Worm (Caenorhabditis elegans) whole organism, L4 larva: Measurements from ENCODE around the gene arrd-10.

Source experiments
- F26F4.8 ChIP-seq: fragments of 200-800 bp; sonication (Bioruptor generic); conservative IDR thresholded peaks from 2 replicates; pipeline ENCODE4 v1.3.6; 2022; ENCODE audit warnings: missing genetic modification characterization, missing compliant biosample characterization
- F37D6.2 ChIP-seq: sonication (generic microtip); optimal IDR thresholded peaks from 2 replicates; lab custom pipeline; 2016; ENCODE audit warnings: mild to moderate bottlenecking, missing genetic modification characterization, missing compliant biosample characterization
- F49E8.2 ChIP-seq: sonication (generic microtip); optimal IDR thresholded peaks from 2 replicates; lab custom pipeline; 2016; ENCODE audit warnings: missing compliant biosample characterization, mild to moderate bottlenecking, missing genetic modification characterization, borderline replicate concordance
- R02D3.7 ChIP-seq: fragments of 150-350 bp; sonication (generic microtip); optimal IDR thresholded peaks from 3 replicates; lab custom pipeline; 2014; ENCODE audit warnings: missing biosample characterization, missing genetic modification characterization
- Y105C5A.15 ChIP-seq: fragments of 200-800 bp; sonication (Bioruptor generic); IDR thresholded peaks from 2 replicates; pipeline ENCODE4 v1.3.6; 2022; ENCODE audit warnings: missing genetic modification characterization, missing compliant biosample characterization
- Y48G9A.11 ChIP-seq: fragments of 200-800 bp; sonication (Bioruptor generic); IDR thresholded peaks from 2 replicates; pipeline ENCODE4 v1.3.6; 2022; ENCODE audit warnings: missing genetic modification reagents, missing genetic modification characterization, missing compliant biosample characterization
- ZK337.2 ChIP-seq: fragments of 200-800 bp; sonication (Bioruptor generic); IDR thresholded peaks from 2 replicates; pipeline ENCODE4 v1.3.6; 2022; ENCODE audit warnings: missing genetic modification reagents, missing genetic modification characterization, missing compliant biosample characterization
- aha-1 ChIP-seq: fragments of 150-350 bp; peaks from one replicate; lab custom pipeline; 2014; ENCODE audit warnings: missing biosample characterization, missing genetic modification characterization
- arid-1 ChIP-seq: fragments of 200-800 bp; sonication (Bioruptor generic); conservative IDR thresholded peaks from 2 replicates; pipeline ENCODE4 v1.3.6; 2022; ENCODE audit warnings: missing genetic modification reagents, missing genetic modification characterization, missing compliant biosample characterization
- ceh-44 ChIP-seq: fragments of 200-800 bp; sonication (Bioruptor generic); IDR thresholded peaks from 2 replicates; pipeline ENCODE4 v1.3.6; 2022; ENCODE audit warnings: missing genetic modification reagents, missing genetic modification characterization, missing compliant biosample characterization
- daf-19 ChIP-seq: fragments of 200-800 bp; sonication (Bioruptor generic); conservative IDR thresholded peaks from 2 replicates; pipeline ENCODE4 v1.3.6; 2022; ENCODE audit warnings: missing genetic modification characterization, missing compliant biosample characterization
- dmd-9 ChIP-seq: fragments of 200-800 bp; sonication (Bioruptor generic); IDR thresholded peaks from 2 replicates; pipeline ENCODE4 v1.3.6; 2022; ENCODE audit warnings: missing genetic modification reagents, missing genetic modification characterization, missing compliant biosample characterization
- dpl-1 ChIP-seq: fragments of 150-350 bp; optimal IDR thresholded peaks from 2 replicates; lab custom pipeline; 2014; ENCODE audit warnings: missing biosample characterization, missing genetic modification reagents, missing genetic modification characterization
- duxl-1 ChIP-seq: sonication (generic microtip); optimal IDR thresholded peaks from 2 replicates; lab custom pipeline; 2016; ENCODE audit warnings: mild to moderate bottlenecking, missing genetic modification characterization, moderate library complexity, missing compliant biosample characterization; ENCODE audit not compliant: poor library complexity
- dve-1 ChIP-seq: sonication (generic microtip); optimal IDR thresholded peaks from 2 replicates; lab custom pipeline; 2017; ENCODE audit warnings: antibody characterized with exemption, mild to moderate bottlenecking, missing genetic modification characterization, missing compliant biosample characterization; ENCODE audit not compliant: insufficient read depth
- fkh-10 ChIP-seq: fragments of 150-350 bp; optimal IDR thresholded peaks from 2 replicates; lab custom pipeline; 2014; ENCODE audit warnings: missing biosample characterization, missing genetic modification reagents, missing genetic modification characterization
- hif-1 ChIP-seq, 2 experiments: sonication (generic microtip); optimal IDR thresholded peaks; 2 replicates each; lab custom pipeline; 2016 to 2017; ENCODE audit warnings: missing compliant biosample characterization in 2 of 2, missing genetic modification characterization in 2 of 2, missing genetic modification reagents in 2 of 2, missing genotype in 2 of 2, mild to moderate bottlenecking in 1 of 2
- hlh-30 ChIP-seq: sonication (generic microtip); optimal IDR thresholded peaks from 2 replicates; lab custom pipeline; 2017; ENCODE audit warnings: antibody characterized with exemption, mild to moderate bottlenecking, missing genetic modification characterization, missing compliant biosample characterization; ENCODE audit not compliant: insufficient read depth
- jun-1 ChIP-seq: fragments of 150-350 bp; optimal IDR thresholded peaks from 2 replicates; lab custom pipeline; 2014; ENCODE audit warnings: missing biosample characterization, missing genetic modification reagents, missing genetic modification characterization
- lin-13 ChIP-seq: fragments of 150-350 bp; optimal IDR thresholded peaks from 2 replicates; lab custom pipeline; 2014; ENCODE audit warnings: missing biosample characterization, missing genetic modification reagents, missing genetic modification characterization
- lin-38 ChIP-seq: fragments of 200-800 bp; sonication (Bioruptor generic); IDR thresholded peaks from 2 replicates; pipeline ENCODE4 v1.3.6; 2022; ENCODE audit warnings: missing genetic modification reagents, missing genetic modification characterization, missing compliant biosample characterization
- lsy-2 ChIP-seq, 2 experiments: fragments of 150-350 bp in 1 of 2; sonication (generic microtip) in 1 of 2; optimal IDR thresholded peaks; 2 replicates each; lab custom pipeline; 2014 to 2017; ENCODE audit warnings: missing biosample characterization in 2 of 2, missing genetic modification characterization in 2 of 2
- mes-2 ChIP-seq: sonication (generic microtip); optimal IDR thresholded peaks from 2 replicates; lab custom pipeline; 2016; ENCODE audit warnings: missing genotype, mild to moderate bottlenecking, missing genetic modification characterization, missing compliant biosample characterization; ENCODE audit not compliant: poor library complexity, severe bottlenecking
- mxl-3 ChIP-seq: fragments of 200-800 bp; sonication (Bioruptor generic); optimal IDR thresholded peaks from 2 replicates; lab custom pipeline; 2018; ENCODE audit warnings: mild to moderate bottlenecking, missing genetic modification characterization, missing compliant biosample characterization
- nhr-42 ChIP-seq: fragments of 200-800 bp; sonication (Bioruptor generic); IDR thresholded peaks from 2 replicates; pipeline ENCODE4 v1.3.6; 2022; ENCODE audit warnings: missing genetic modification characterization, missing compliant biosample characterization
- nhr-6 ChIP-seq: fragments of 150-350 bp; optimal IDR thresholded peaks from 2 replicates; lab custom pipeline; 2014; ENCODE audit warnings: missing biosample characterization, missing genetic modification characterization
- nhr-76 ChIP-seq: fragments of 150-350 bp; optimal IDR thresholded peaks from 2 replicates; lab custom pipeline; 2014; ENCODE audit warnings: missing biosample characterization, missing genetic modification characterization
- rbr-2 ChIP-seq: sonication (generic microtip); optimal IDR thresholded peaks from 2 replicates; lab custom pipeline; 2016; ENCODE audit warnings: missing genotype, missing genetic modification characterization, missing compliant biosample characterization
- spr-1 ChIP-seq: sonication (generic microtip); optimal IDR thresholded peaks from 2 replicates; lab custom pipeline; 2016; ENCODE audit warnings: mild to moderate bottlenecking, missing genetic modification characterization, missing compliant biosample characterization
- unc-130 ChIP-seq: sonication (generic microtip); optimal IDR thresholded peaks from 2 replicates; lab custom pipeline; 2016; ENCODE audit warnings: missing genetic modification reagents, missing genetic modification characterization, missing compliant biosample characterization
- unc-62 ChIP-seq, 3 experiments: fragments of 150-350 bp in 1 of 3; sonication (generic microtip); optimal IDR thresholded peaks in 2 of 3; peaks in 1 of 3; 1 replicate in 1 of 3; 2 replicates in 2 of 3; lab custom pipeline; 2014 to 2017; ENCODE audit warnings: missing biosample characterization in 3 of 3, missing genetic modification characterization in 3 of 3, missing genetic modification reagents in 3 of 3, missing genotype in 1 of 3
- vab-7 ChIP-seq: fragments of 200-800 bp; sonication (Bioruptor generic); IDR thresholded peaks from 2 replicates; pipeline ENCODE4 v1.3.6; 2022; ENCODE audit warnings: missing genetic modification reagents, missing genetic modification characterization, missing compliant biosample characterization
- zip-2 ChIP-seq: fragments of 150-350 bp; optimal IDR thresholded peaks from 2 replicates; lab custom pipeline; 2014; ENCODE audit warnings: missing biosample characterization, missing genetic modification characterization
- ztf-7 ChIP-seq: fragments of 150-350 bp; optimal IDR thresholded peaks from 2 replicates; lab custom pipeline; 2014; ENCODE audit warnings: missing biosample characterization, missing genetic modification characterization

The arrd-10 gene

ce11 chrII:12908779-12909178 lies 31.1 kb upstream of the arrd-10 start, which contains the start of gene ddn-2:
Gene ddn-2 (plus strand): TSS chrII:12909079.
- TF ChIP-seq hlh-30 (tag; lab: Kevin White, UChicago), result no peak
- TF ChIP-seq lin-38 (GFP tag; lab: Robert Waterston, UW), result no peak
- TF ChIP-seq Y105C5A.15 (GFP tag; lab: Robert Waterston, UW), result no peak
- TF ChIP-seq nhr-6, result no peak
- TF ChIP-seq fkh-10, result no peak
- TF ChIP-seq nhr-76 (tag; lab: Kevin White, UChicago), result no peak
- TF ChIP-seq Y48G9A.11 (GFP tag; lab: Robert Waterston, UW), result no peak
- no peak for TF ChIP-seq F37D6.2 (tag; lab: Kevin White, UChicago)
- TF ChIP-seq dpl-1, result no peak
- TF ChIP-seq F49E8.2, result no peak
- TF ChIP-seq ztf-7, result no peak
- TF ChIP-seq zip-2, result no peak
- TF ChIP-seq arid-1 (GFP tag; lab: Robert Waterston, UW), result no peak
- TF ChIP-seq nhr-42 (GFP tag; lab: Robert Waterston, UW), result no peak
- TF ChIP-seq, all 104 proteins: peak for 0

ce11 chrII:12914514-12915075 lies 25.3 kb upstream of the arrd-10 start, which contains the start of gene F35C5.12:
Gene F35C5.12 (minus strand): TSS chrII:12914564.
- TF ChIP-seq daf-19 (GFP tag; lab: Robert Waterston, UW) (no peak), duxl-1 (peak; percentile 10), Y48G9A.11 (GFP tag; lab: Robert Waterston, UW) (peak; percentile 85), mes-2 (tag; lab: Kevin White, UChicago) (peak; percentile 96), aha-1 (peak; percentile 66), dve-1 (peak; percentile 12), F49E8.2 (no peak), vab-7 (no peak), ceh-44 (GFP tag; lab: Robert Waterston, UW) (0 out of 2 replicates have a peak, but pooled peaks have one; percentile 34), hif-1 (tag; optimal IDR thresholded peaks at IDR 0.05; lab: Kevin White, UChicago) (peak in 1 of 2 experiments; percentile 57), dpl-1 (peak; percentile 93), dmd-9 (0 out of 2 replicates have a peak, but pooled peaks have one; percentile 44), ZK337.2 (GFP tag; lab: Robert Waterston, UW) (peak; percentile 50; the same call in 1 of the 2 replicates), unc-130 (GFP tag; lab: Kevin White, UChicago) (peak; percentile 36)

- TF ChIP-seq lin-38 (GFP tag; lab: Robert Waterston, UW), result peak; percentile 51; the same call in 1 of the 2 replicates
- TF ChIP-seq hif-1 (tag; optimal IDR thresholded peaks at IDR 0.05; lab: Kevin White, UChicago), result no peak
- peak in 1 of 2 experiments; percentile 87 for TF ChIP-seq lsy-2 (tag; optimal IDR thresholded peaks at IDR 0.05; lab: Kevin White, UChicago)
- TF ChIP-seq F26F4.8 (GFP tag; lab: Robert Waterston, UW), result no peak
- peak; percentile 72 for TF ChIP-seq unc-130 (GFP tag; lab: Kevin White, UChicago)
- TF ChIP-seq lin-13, result peak; percentile 34
- TF ChIP-seq R02D3.7 (tag; lab: Kevin White, UChicago), result peak; percentile 60
- TF ChIP-seq spr-1 (tag; lab: Kevin White, UChicago), result no peak
- peak; percentile 56 for TF ChIP-seq mes-2 (tag; lab: Kevin White, UChicago)
- no peak for TF ChIP-seq ztf-7
- peak; percentile 100 for TF ChIP-seq Y48G9A.11 (GFP tag; lab: Robert Waterston, UW)
These were observed 20.8 kb upstream of the arrd-10 start, which contains the start of the genes F58G1.2 and wago-4 for ce11 chrII:12918960-12919553. Gene F58G1.2 (minus strand): TSS chrII:12919010. Gene wago-4 (plus strand): TSS chrII:12919551.

- TF ChIP-seq unc-62 (GFP tag; optimal IDR thresholded peaks at IDR 0.05 in 1 of 2; lab: Kevin White, UChicago) (peak in 1 of 2 experiments; percentile 98), unc-62 (tag; optimal IDR thresholded peaks at IDR 0.05; lab: Kevin White, UChicago) (no peak), jun-1 (tag; lab: Kevin White, UChicago) (no peak), rbr-2 (tag; lab: Kevin White, UChicago) (no peak), arid-1 (GFP tag; lab: Robert Waterston, UW) (no peak), mxl-3 (GFP tag; lab: Kevin White, UChicago) (no peak)
- TF ChIP-seq, all 104 proteins: peak for 1
These were observed 18.4 kb upstream of the arrd-10 start for ce11 chrII:12921478-12921877.
